Worm (Caenorhabditis elegans) whole organism, L2 larva: ENCODE results near the gene Y57G11C.42.

ENCODE experiments used
- C34F6.9 ChIP-seq: fragments of 150-350 bp; optimal IDR thresholded peaks from 2 replicates; lab custom pipeline; 2014; ENCODE audit warnings: missing biosample characterization, missing genetic modification characterization
- R02D3.7 ChIP-seq: fragments of 150-350 bp; optimal IDR thresholded peaks from 2 replicates; lab custom pipeline; 2014; ENCODE audit warnings: missing biosample characterization, missing genetic modification characterization
- Y55F3AM.14 ChIP-seq: fragments of 200-800 bp; sonication (Bioruptor generic); optimal IDR thresholded peaks from 2 replicates; lab custom pipeline; 2018; ENCODE audit warnings: mild to moderate bottlenecking, missing genetic modification characterization, missing compliant biosample characterization
- ZK546.5 ChIP-seq: sonication (generic microtip); optimal IDR thresholded peaks from 2 replicates; lab custom pipeline; 2017; ENCODE audit warnings: missing biosample characterization, missing genetic modification characterization
- aly-2 ChIP-seq: fragments of 150-350 bp; optimal IDR thresholded peaks from 2 replicates; lab custom pipeline; 2014; ENCODE audit warnings: missing biosample characterization, missing genetic modification characterization
- ama-1 ChIP-seq: fragments of 150-350 bp; optimal IDR thresholded peaks from 2 replicates; lab custom pipeline; 2018; ENCODE audit warnings: inconsistent platforms
- blmp-1 ChIP-seq: sonication (generic microtip); optimal IDR thresholded peaks from 2 replicates; lab custom pipeline; 2017; ENCODE audit warnings: missing genetic modification characterization, mild to moderate bottlenecking, missing compliant biosample characterization, antibody characterized with exemption, moderate library complexity; ENCODE audit not compliant: insufficient read depth
- ceh-16 ChIP-seq: fragments of 150-350 bp; optimal IDR thresholded peaks from 2 replicates; lab custom pipeline; 2014; ENCODE audit warnings: missing biosample characterization, missing genetic modification characterization
- ceh-82 ChIP-seq: fragments of 150-350 bp; optimal IDR thresholded peaks from 2 replicates; lab custom pipeline; 2014; ENCODE audit warnings: missing biosample characterization, missing genetic modification characterization
- dmd-4 ChIP-seq: sonication (generic microtip); optimal IDR thresholded peaks from 2 replicates; lab custom pipeline; 2017; ENCODE audit warnings: missing biosample characterization, missing genetic modification characterization
- egl-27 ChIP-seq: sonication (generic microtip); optimal IDR thresholded peaks from 3 replicates; lab custom pipeline; 2017; ENCODE audit warnings: missing biosample characterization, missing genetic modification reagents, missing genetic modification characterization
- elt-1 ChIP-seq: fragments of 150-350 bp; optimal IDR thresholded peaks from 2 replicates; lab custom pipeline; 2014; ENCODE audit warnings: missing biosample characterization, missing genetic modification characterization
- fos-1 ChIP-seq: fragments of 150-350 bp; optimal IDR thresholded peaks from 2 replicates; lab custom pipeline; 2014; ENCODE audit warnings: missing biosample characterization, missing genetic modification characterization
- gmeb-1 ChIP-seq: fragments of 150-350 bp; optimal IDR thresholded peaks from 2 replicates; lab custom pipeline; 2014; ENCODE audit warnings: missing biosample characterization, missing genetic modification characterization
- lin-11 ChIP-seq: fragments of 150-350 bp; sonication (generic microtip); optimal IDR thresholded peaks from 2 replicates; lab custom pipeline; 2014; ENCODE audit warnings: missing biosample characterization, missing genetic modification characterization, inconsistent platforms, mixed read lengths
- lin-39 ChIP-seq: fragments of 150-350 bp; optimal IDR thresholded peaks from 2 replicates; lab custom pipeline; 2014; ENCODE audit warnings: missing biosample characterization, missing genetic modification reagents, missing genetic modification characterization
- lsy-2 ChIP-seq, 2 experiments: fragments of 150-350 bp in 1 of 2; sonication (generic microtip) in 1 of 2; optimal IDR thresholded peaks; 2 replicates each; lab custom pipeline; 2014 to 2017; ENCODE audit warnings: missing biosample characterization in 2 of 2, missing genetic modification characterization in 2 of 2
- mab-5 ChIP-seq: fragments of 150-350 bp; optimal IDR thresholded peaks from 2 replicates; lab custom pipeline; 2014; ENCODE audit warnings: missing biosample characterization, missing genetic modification characterization
- mbf-1 ChIP-seq: sonication (generic microtip); optimal IDR thresholded peaks from 2 replicates; lab custom pipeline; 2017; ENCODE audit warnings: missing biosample characterization, missing genetic modification characterization
- nhr-10 ChIP-seq: sonication (generic microtip); optimal IDR thresholded peaks from 2 replicates; lab custom pipeline; 2017; ENCODE audit warnings: missing biosample characterization, missing genetic modification characterization
- nhr-12 ChIP-seq: fragments of 150-350 bp; optimal IDR thresholded peaks from 2 replicates; lab custom pipeline; 2014; ENCODE audit warnings: missing biosample characterization, missing genetic modification characterization
- nhr-129 ChIP-seq: fragments of 150-350 bp; optimal IDR thresholded peaks from 2 replicates; lab custom pipeline; 2014; ENCODE audit warnings: missing biosample characterization, missing genetic modification characterization
- nhr-6 ChIP-seq: fragments of 150-350 bp; optimal IDR thresholded peaks from 2 replicates; lab custom pipeline; 2014; ENCODE audit warnings: missing biosample characterization, missing genetic modification characterization
- nhr-77 ChIP-seq: fragments of 150-350 bp; optimal IDR thresholded peaks from 2 replicates; lab custom pipeline; 2014; ENCODE audit warnings: missing biosample characterization, missing genetic modification characterization
- skn-1 ChIP-seq: sonication (generic microtip); optimal IDR thresholded peaks from 2 replicates; lab custom pipeline; 2017; ENCODE audit warnings: missing biosample characterization, missing genetic modification characterization
- sma-3 ChIP-seq: sonication (generic microtip); optimal IDR thresholded peaks from 2 replicates; lab custom pipeline; 2016; ENCODE audit warnings: missing genetic modification reagents, missing genetic modification characterization, missing compliant biosample characterization
- snpc-4 ChIP-seq: fragments of 150-350 bp; optimal IDR thresholded peaks from 2 replicates; lab custom pipeline; 2014; ENCODE audit warnings: missing biosample characterization, missing genetic modification characterization
- unc-39 ChIP-seq: fragments of 150-350 bp; optimal IDR thresholded peaks from 2 replicates; lab custom pipeline; 2014; ENCODE audit warnings: missing biosample characterization, missing genetic modification characterization
- unc-55 ChIP-seq: fragments of 150-350 bp; sonication (generic microtip); optimal IDR thresholded peaks from 3 replicates; lab custom pipeline; 2014; ENCODE audit warnings: missing biosample characterization, missing genetic modification reagents, missing genetic modification characterization
- ztf-1 ChIP-seq: fragments of 200-800 bp; sonication (Bioruptor generic); conservative IDR thresholded peaks from 2 replicates; pipeline ENCODE4 v1.3.6; 2022; ENCODE audit warnings: missing genetic modification characterization, missing compliant biosample characterization
- ztf-11 ChIP-seq: sonication (generic microtip); optimal IDR thresholded peaks from 2 replicates; lab custom pipeline; 2017; ENCODE audit warnings: missing biosample characterization, missing genetic modification characterization
- ztf-4 ChIP-seq: fragments of 150-350 bp; optimal IDR thresholded peaks from 2 replicates; lab custom pipeline; 2014; ENCODE audit warnings: missing biosample characterization, missing genetic modification characterization

The Y57G11C.42 gene

ce11 chrIV:14728225-14728624 is at the start of gene Y57G11C.42:
TSS of gene Y57G11C.42 (plus strand) at chrIV:14728525.
- no peak for TF ChIP-seq Y55F3AM.14 (GFP tag; lab: Kevin White, UChicago)
- no peak for TF ChIP-seq nhr-6 (tag; lab: Kevin White, UChicago)
- no peak for TF ChIP-seq nhr-10 (tag; lab: Kevin White, UChicago)
- TF ChIP-seq lsy-2 (tag; optimal IDR thresholded peaks at IDR 0.05; lab: Kevin White, UChicago): no peak
- TF ChIP-seq fos-1: no peak
- TF ChIP-seq nhr-129 (tag; lab: Kevin White, UChicago): no peak
- TF ChIP-seq mbf-1 (tag; lab: Kevin White, UChicago): no peak
- TF ChIP-seq C34F6.9 (tag; lab: Kevin White, UChicago): no peak
- TF ChIP-seq dmd-4: no peak
- no peak for TF ChIP-seq sma-3 (GFP tag; lab: Kevin White, UChicago)
- no peak for TF ChIP-seq gmeb-1
- no peak for TF ChIP-seq ztf-11
- no peak for TF ChIP-seq blmp-1 (tag; lab: Kevin White, UChicago)
- no peak for TF ChIP-seq elt-1 (tag; lab: Kevin White, UChicago)

DNA sequence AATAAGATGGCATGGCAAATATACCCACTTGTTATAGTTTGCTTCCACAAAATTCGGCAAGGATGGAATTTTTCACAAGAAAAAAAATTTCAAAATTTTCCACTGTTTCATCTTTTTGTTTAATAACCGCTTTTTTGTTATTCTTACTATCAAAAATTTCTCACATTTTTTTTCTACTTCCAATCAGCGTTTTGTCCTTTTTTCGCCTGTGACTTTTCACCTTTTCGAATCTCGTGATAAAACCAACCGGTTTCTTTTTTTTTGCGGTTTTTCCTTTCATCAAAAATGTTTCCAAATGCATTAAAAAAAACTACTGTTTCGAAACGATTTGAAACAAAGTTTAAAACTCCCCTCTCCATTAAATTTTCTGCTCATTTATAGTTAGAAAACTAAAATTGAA is 49.3 kb upstream of the Y57G11C.42 start:
- TF ChIP-seq R02D3.7 (tag; lab: Kevin White, UChicago) (no peak), unc-55 (GFP tag; lab: Kevin White, UChicago) (no peak), gmeb-1 (no peak), sma-3 (GFP tag; lab: Kevin White, UChicago) (no peak), nhr-10 (tag; lab: Kevin White, UChicago) (no peak), fos-1 (no peak)

ce11 chrIV:14687716-14688115 is 40.6 kb upstream of the Y57G11C.42 start:
- no peak for TF ChIP-seq unc-39
- TF ChIP-seq elt-1 (tag; lab: Kevin White, UChicago): no peak
- no peak for TF ChIP-seq fos-1
- no peak for TF ChIP-seq mab-5 (tag; lab: Kevin White, UChicago)
- no peak for TF ChIP-seq snpc-4 (tag; lab: Kevin White, UChicago)
- no peak for TF ChIP-seq nhr-10 (tag; lab: Kevin White, UChicago)
- TF ChIP-seq ceh-16 (tag; lab: Kevin White, UChicago): no peak
- TF ChIP-seq lsy-2 (tag; optimal IDR thresholded peaks at IDR 0.05; lab: Kevin White, UChicago): no peak
- TF ChIP-seq unc-55 (GFP tag; lab: Kevin White, UChicago): no peak
- no peak for TF ChIP-seq ztf-1 (GFP tag; lab: Robert Waterston, UW)
- no peak for TF ChIP-seq C34F6.9 (tag; lab: Kevin White, UChicago)

DNA sequence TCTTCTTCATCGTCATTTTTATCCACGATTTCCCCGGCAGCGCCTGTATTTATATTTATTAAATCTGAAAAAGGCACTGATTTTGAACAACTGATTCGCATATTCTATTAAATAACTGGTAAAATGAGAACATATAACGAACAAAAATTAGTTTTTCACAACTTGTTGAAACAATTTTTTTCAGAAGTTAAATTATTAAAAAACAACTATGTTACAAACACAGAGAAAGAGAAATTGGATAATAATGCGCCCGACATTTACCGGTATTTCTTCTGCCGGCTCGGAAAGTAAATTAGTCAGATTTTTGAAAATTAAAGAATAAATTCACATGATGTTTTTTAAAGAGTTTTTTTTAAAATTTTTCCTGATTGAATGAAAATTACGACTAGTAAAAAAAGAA is 28.5 kb upstream of the Y57G11C.42 start, which contains the start of gene haf-8:
Gene haf-8 (minus strand): TSS at position 101 of the 400 bp plus-strand sequence.
- TF ChIP-seq nhr-10 (tag; lab: Kevin White, UChicago): no peak
- no peak for TF ChIP-seq skn-1 (tag; lab: Kevin White, UChicago)

DNA sequence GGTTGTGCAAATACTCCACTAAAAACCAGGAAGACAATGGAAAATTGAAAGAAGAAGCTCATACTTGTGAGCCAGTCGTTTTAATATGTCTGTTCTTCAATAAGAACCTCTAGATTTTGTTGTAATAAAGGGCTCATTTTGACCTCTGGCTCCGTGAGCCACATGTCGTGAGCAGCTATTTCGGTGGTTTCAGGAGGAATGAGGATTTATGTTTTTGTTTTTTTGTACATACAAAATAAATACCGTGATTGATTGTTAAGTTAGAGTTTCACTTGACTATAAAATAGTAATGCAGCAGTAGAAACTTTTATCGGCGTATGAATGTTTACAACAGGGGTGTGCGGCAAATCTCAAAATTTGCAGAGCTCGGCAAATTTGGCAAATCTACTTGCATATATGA is 24.2 kb upstream of the Y57G11C.42 start, which contains the start of gene Y57G11C.40:
Gene Y57G11C.40 (minus strand): TSS at position 101 of the 400 bp plus-strand sequence.
- TF ChIP-seq nhr-77 (tag; lab: Kevin White, UChicago) (no peak), aly-2 (tag; lab: Kevin White, UChicago) (no peak), ceh-82 (tag; lab: Kevin White, UChicago) (no peak), ceh-16 (tag; lab: Kevin White, UChicago) (no peak), nhr-12 (tag; lab: Kevin White, UChicago) (no peak), lsy-2 (tag; optimal IDR thresholded peaks at IDR 0.05; lab: Kevin White, UChicago) (no peak), lin-39 (tag; lab: Kevin White, UChicago) (no peak), elt-1 (tag; lab: Kevin White, UChicago) (no peak), unc-55 (GFP tag; lab: Kevin White, UChicago) (no peak), lin-11 (tag; lab: Kevin White, UChicago) (no peak), egl-27 (tag; lab: Kevin White, UChicago) (no peak), skn-1 (tag; lab: Kevin White, UChicago) (no peak), ztf-4 (tag; lab: Kevin White, UChicago) (no peak), gmeb-1 (no peak), ZK546.5 (tag; lab: Kevin White, UChicago) (no peak), ama-1 (no peak), nhr-6 (tag; lab: Kevin White, UChicago) (no peak)

- TF ChIP-seq dmd-4: no peak
- TF ChIP-seq ceh-16 (tag; lab: Kevin White, UChicago): no peak
- TF ChIP-seq ztf-1 (GFP tag; lab: Robert Waterston, UW): no peak
Measured at ce11 chrIV:14704952-14705351, 23.4 kb upstream of the Y57G11C.42 start.
